Worm (Caenorhabditis elegans): ENCODE data around the gene Y4C6B.4.

The Y4C6B.4 gene

DNA sequence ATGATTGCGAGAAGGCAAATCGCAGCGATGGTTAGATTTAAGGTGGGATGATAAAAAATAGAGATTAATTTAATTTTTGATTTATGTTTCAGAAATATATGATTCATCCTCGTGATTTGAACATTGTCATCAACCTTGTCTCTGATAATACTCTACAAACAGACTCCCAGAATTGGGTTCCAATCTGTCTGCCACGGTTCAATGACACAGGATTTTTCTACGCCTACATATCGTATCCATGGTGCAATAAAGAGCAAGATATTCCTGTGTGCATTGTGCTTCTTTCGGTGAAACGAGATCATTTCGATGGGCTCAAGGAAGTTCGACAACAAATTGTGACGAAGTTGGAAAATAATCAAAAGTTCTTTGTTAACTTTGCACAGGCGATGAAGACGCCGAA lies 41.7 kb downstream of the Y4C6B.4 start:
- TF ChIP-seq nhr-11 (tag; optimal IDR thresholded peaks at IDR 0.05) (no peak), pag-3 (tag; optimal IDR thresholded peaks at IDR 0.05; ENCODE audit: borderline replicate concordance) (no peak), elt-2 (tag; optimal IDR thresholded peaks at IDR 0.05) (no peak), odd-2 (tag; optimal IDR thresholded peaks at IDR 0.05) (no peak)

DNA sequence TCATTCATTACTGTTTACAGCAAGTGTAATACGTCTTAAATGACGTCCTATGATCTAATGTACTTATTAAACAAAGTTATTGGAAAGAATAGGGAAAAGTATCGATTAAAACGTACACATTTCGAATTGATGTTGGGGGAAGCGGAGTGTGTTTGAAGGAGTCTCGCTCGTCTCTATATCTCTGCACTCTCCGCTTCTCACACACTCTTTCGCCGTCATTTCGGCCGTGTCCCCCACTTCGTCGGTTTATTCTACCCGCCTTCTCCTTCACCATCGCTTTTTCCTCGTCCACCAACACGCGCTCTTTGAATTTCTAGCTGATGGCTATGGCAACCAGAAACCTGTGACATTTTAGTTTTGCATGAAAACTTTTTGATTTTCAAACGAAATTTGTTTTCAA lies 42.6 kb downstream of the Y4C6B.4 start:
- TF ChIP-seq sox-4 (tag; optimal IDR thresholded peaks at IDR 0.05) (no peak), ceh-31 (tag; optimal IDR thresholded peaks at IDR 0.05) (peak; percentile 41), dmd-4 (tag; optimal IDR thresholded peaks at IDR 0.05; ENCODE audit: borderline replicate concordance) (no peak), ceh-9 (tag; optimal IDR thresholded peaks at IDR 0.05) (no peak), ets-4 (tag; optimal IDR thresholded peaks at IDR 0.05) (no peak), npax-4 (tag; optimal IDR thresholded peaks at IDR 0.05) (no peak), fkh-6 (tag; optimal IDR thresholded peaks at IDR 0.05) (no peak), rnt-1 (tag; optimal IDR thresholded peaks at IDR 0.05) (peak; percentile 16), nfya-1 (tag; optimal IDR thresholded peaks at IDR 0.05) (peak; percentile 47), nhr-232 (tag; optimal IDR thresholded peaks at IDR 0.05) (no peak), T23F11.4 (GFP tag; optimal IDR thresholded peaks at IDR 0.05) (no peak), Y22D7AL.16 (tag; optimal IDR thresholded peaks at IDR 0.05) (no peak), pax-1 (tag; optimal IDR thresholded peaks at IDR 0.05) (no peak), syd-9 (tag; optimal IDR thresholded peaks at IDR 0.05) (peak; percentile 13), ama-1 (optimal IDR thresholded peaks at IDR 0.05) (no peak), fax-1 (tag; optimal IDR thresholded peaks at IDR 0.05) (no peak), lim-6 (tag; optimal IDR thresholded peaks at IDR 0.05) (no peak), fkh-10 (GFP tag; optimal IDR thresholded peaks at IDR 0.05) (no peak), hlh-30 (tag; optimal IDR thresholded peaks at IDR 0.05; ENCODE audit: insufficient read depth) (no peak), ceh-34 (tag; optimal IDR thresholded peaks at IDR 0.05) (peak; percentile 58), ceh-48 (tag; optimal IDR thresholded peaks at IDR 0.05) (peak; percentile 66), pat-9 (tag; optimal IDR thresholded peaks at IDR 0.05) (no peak), ceh-14 (tag; optimal IDR thresholded peaks at IDR 0.05) (no peak), unc-42 (tag; optimal IDR thresholded peaks at IDR 0.05) (peak; percentile 4), ceh-6 (GFP tag; optimal IDR thresholded peaks at IDR 0.05) (no peak), ceh-19 (GFP tag; optimal IDR thresholded peaks at IDR 0.05) (no peak), nhr-11 (tag; optimal IDR thresholded peaks at IDR 0.05) (no peak), pha-2 (tag; optimal IDR thresholded peaks at IDR 0.05) (no peak), che-1 (tag; optimal IDR thresholded peaks at IDR 0.05) (no peak), ceh-45 (GFP tag; IDR thresholded peaks at IDR 0.05) (no peak), pag-3 (tag; optimal IDR thresholded peaks at IDR 0.05; ENCODE audit: borderline replicate concordance) (no peak), F13H6.1 (tag; optimal IDR thresholded peaks at IDR 0.05) (no peak), hlh-15 (tag; optimal IDR thresholded peaks at IDR 0.05) (no peak), C38D4.7 (GFP tag; optimal IDR thresholded peaks at IDR 0.05) (no peak), unc-55 (GFP tag; optimal IDR thresholded peaks at IDR 0.05) (no peak), unc-3 (GFP tag; conservative IDR thresholded peaks at IDR 0.05) (no peak), unc-3 (tag; optimal IDR thresholded peaks at IDR 0.05) (no peak), unc-86 (tag; optimal IDR thresholded peaks at IDR 0.05) (no peak), ceh-2 (tag; optimal IDR thresholded peaks at IDR 0.05) (no peak), tbx-7 (tag; optimal IDR thresholded peaks at IDR 0.05) (no peak), hlh-6 (tag; optimal IDR thresholded peaks at IDR 0.05) (no peak), K09A11.1 (tag; optimal IDR thresholded peaks at IDR 0.05; ENCODE audit: insufficient read depth) (no peak), ceh-22 (tag; optimal IDR thresholded peaks at IDR 0.05) (no peak), ztf-16 (tag; optimal IDR thresholded peaks at IDR 0.05) (no peak), elt-4 (tag; optimal IDR thresholded peaks at IDR 0.05) (no peak), madf-2 (tag; optimal IDR thresholded peaks at IDR 0.05) (no peak), eyg-1 (tag; optimal IDR thresholded peaks at IDR 0.05) (no peak), C08G9.2 (tag; optimal IDR thresholded peaks at IDR 0.05) (no peak), pqm-1 (tag; optimal IDR thresholded peaks at IDR 0.05) (no peak), ceh-18 (tag; optimal IDR thresholded peaks at IDR 0.05) (no peak)

All from whole organism, late embryonic.